Worm (Caenorhabditis elegans) whole organism, late embryonic: Measurements from ENCODE around the gene ubxn-4.
A peak's percentile ranks its signal among the peaks of the same experiment; 100 is the strongest.

Experiments
- C08G9.2 ChIP-seq: sonication (generic microtip); optimal IDR thresholded peaks from 2 replicates; lab custom pipeline; 2016; ENCODE audit warnings: mild to moderate bottlenecking, missing genetic modification characterization, moderate library complexity, missing compliant biosample characterization
- F13H6.1 ChIP-seq: sonication (generic microtip); optimal IDR thresholded peaks from 2 replicates; lab custom pipeline; 2016; ENCODE audit warnings: missing genetic modification characterization, missing compliant biosample characterization
- K02D7.2 ChIP-seq: sonication (generic microtip); optimal IDR thresholded peaks from 2 replicates; lab custom pipeline; 2017; ENCODE audit warnings: mild to moderate bottlenecking, missing genetic modification characterization, missing compliant biosample characterization
- Y22D7AL.16 ChIP-seq: sonication (generic microtip); optimal IDR thresholded peaks from 2 replicates; lab custom pipeline; 2016; ENCODE audit warnings: missing genetic modification characterization, missing compliant biosample characterization
- ceh-30 ChIP-seq: fragments of 150-350 bp; optimal IDR thresholded peaks from 2 replicates; lab custom pipeline; 2014; ENCODE audit warnings: missing biosample characterization, missing genetic modification characterization
- ceh-34 ChIP-seq: sonication (generic microtip); optimal IDR thresholded peaks from 2 replicates; lab custom pipeline; 2016; ENCODE audit warnings: mild to moderate bottlenecking, missing genetic modification characterization, missing compliant biosample characterization
- ceh-45 ChIP-seq: fragments of 200-800 bp; sonication (Bioruptor generic); IDR thresholded peaks from 2 replicates; pipeline ENCODE4 v1.3.6; 2022; ENCODE audit warnings: missing genetic modification reagents, missing genetic modification characterization, missing compliant biosample characterization
- ceh-48 ChIP-seq: sonication (generic microtip); optimal IDR thresholded peaks from 2 replicates; lab custom pipeline; 2016; ENCODE audit warnings: missing genetic modification characterization, inconsistent platforms, missing compliant biosample characterization
- ceh-6 ChIP-seq: fragments of 200-800 bp; sonication (Bioruptor generic); optimal IDR thresholded peaks from 2 replicates; lab custom pipeline; 2018; ENCODE audit warnings: mild to moderate bottlenecking, missing genetic modification characterization, missing compliant biosample characterization
- dve-1 ChIP-seq: sonication (generic microtip); optimal IDR thresholded peaks from 2 replicates; lab custom pipeline; 2017; ENCODE audit warnings: antibody characterized with exemption, mild to moderate bottlenecking, missing genetic modification characterization, missing compliant biosample characterization
- elt-2 ChIP-seq: sonication (generic microtip); optimal IDR thresholded peaks from 2 replicates; lab custom pipeline; 2016; ENCODE audit warnings: missing genetic modification reagents, missing genetic modification characterization, missing compliant biosample characterization
- elt-4 ChIP-seq: sonication (generic microtip); optimal IDR thresholded peaks from 2 replicates; lab custom pipeline; 2016; ENCODE audit warnings: missing genetic modification characterization, missing compliant biosample characterization
- ets-4 ChIP-seq: sonication (generic microtip); optimal IDR thresholded peaks from 2 replicates; lab custom pipeline; 2016; ENCODE audit warnings: missing genetic modification characterization, missing compliant biosample characterization
- eyg-1 ChIP-seq: sonication (generic microtip); optimal IDR thresholded peaks from 2 replicates; lab custom pipeline; 2016; ENCODE audit warnings: missing genotype, missing genetic modification characterization, missing compliant biosample characterization
- fax-1 ChIP-seq: sonication (generic microtip); optimal IDR thresholded peaks from 2 replicates; lab custom pipeline; 2016; ENCODE audit warnings: missing genotype, missing genetic modification characterization, missing compliant biosample characterization
- fkh-6 ChIP-seq: sonication (generic microtip); optimal IDR thresholded peaks from 2 replicates; lab custom pipeline; 2016; ENCODE audit warnings: missing genetic modification characterization, missing compliant biosample characterization
- gmeb-2 ChIP-seq: sonication (generic microtip); optimal IDR thresholded peaks from 2 replicates; lab custom pipeline; 2016; ENCODE audit warnings: missing genetic modification characterization, inconsistent platforms, missing compliant biosample characterization
- hlh-13 ChIP-seq: fragments of 200-800 bp; sonication (Bioruptor generic); optimal IDR thresholded peaks from 2 replicates; lab custom pipeline; 2018; ENCODE audit warnings: mild to moderate bottlenecking, missing genetic modification characterization, missing compliant biosample characterization
- hlh-15 ChIP-seq: sonication (generic microtip); optimal IDR thresholded peaks from 2 replicates; lab custom pipeline; 2016; ENCODE audit warnings: missing genetic modification characterization, missing compliant biosample characterization
- hlh-8 ChIP-seq: sonication (generic microtip); optimal IDR thresholded peaks from 2 replicates; lab custom pipeline; 2016; ENCODE audit warnings: missing genotype, missing genetic modification characterization, missing compliant biosample characterization
- lin-11 ChIP-seq: fragments of 200-800 bp; sonication (Bioruptor generic); optimal IDR thresholded peaks from 2 replicates; lab custom pipeline; 2018; ENCODE audit warnings: mild to moderate bottlenecking, missing genetic modification characterization, missing compliant biosample characterization
- madf-2 ChIP-seq: sonication (generic microtip); optimal IDR thresholded peaks from 2 replicates; lab custom pipeline; 2017; ENCODE audit warnings: missing genetic modification characterization, missing compliant biosample characterization
- mec-3 ChIP-seq: sonication (generic microtip); optimal IDR thresholded peaks from 2 replicates; lab custom pipeline; 2016; ENCODE audit warnings: borderline replicate concordance, missing genetic modification characterization, missing compliant biosample characterization
- nfya-1 ChIP-seq: sonication (generic microtip); optimal IDR thresholded peaks from 2 replicates; lab custom pipeline; 2017; ENCODE audit warnings: missing genetic modification characterization, mild to moderate bottlenecking, missing compliant biosample characterization, antibody characterized with exemption, moderate library complexity
- nhr-11 ChIP-seq: fragments of 150-350 bp; optimal IDR thresholded peaks from 2 replicates; lab custom pipeline; 2014; ENCODE audit warnings: missing biosample characterization, missing genetic modification characterization
- odd-2 ChIP-seq: sonication (generic microtip); optimal IDR thresholded peaks from 2 replicates; lab custom pipeline; 2017; ENCODE audit warnings: antibody characterized with exemption, mild to moderate bottlenecking, missing genetic modification characterization, missing compliant biosample characterization
- pha-2 ChIP-seq: sonication (generic microtip); optimal IDR thresholded peaks from 2 replicates; lab custom pipeline; 2017; ENCODE audit warnings: mild to moderate bottlenecking, missing genetic modification characterization, missing compliant biosample characterization
- pqm-1 ChIP-seq: sonication (generic microtip); optimal IDR thresholded peaks from 2 replicates; lab custom pipeline; 2016; ENCODE audit warnings: missing genetic modification characterization, missing compliant biosample characterization
- rnt-1 ChIP-seq: sonication (generic microtip); optimal IDR thresholded peaks from 2 replicates; lab custom pipeline; 2016; ENCODE audit warnings: missing genetic modification characterization, missing compliant biosample characterization
- sox-2 ChIP-seq: fragments of 200-800 bp; sonication (Bioruptor generic); IDR thresholded peaks from 2 replicates; pipeline ENCODE4 v1.3.6; 2022; ENCODE audit warnings: missing genetic modification reagents, missing genetic modification characterization, missing compliant biosample characterization
- sox-4 ChIP-seq: sonication (generic microtip); optimal IDR thresholded peaks from 2 replicates; lab custom pipeline; 2017; ENCODE audit warnings: mild to moderate bottlenecking, missing genetic modification characterization, inconsistent platforms, missing compliant biosample characterization
- syd-9 ChIP-seq: sonication (generic microtip); optimal IDR thresholded peaks from 2 replicates; lab custom pipeline; 2016; ENCODE audit warnings: mild to moderate bottlenecking, missing genetic modification characterization, moderate library complexity, missing compliant biosample characterization
- tbx-2 ChIP-seq: sonication (generic microtip); optimal IDR thresholded peaks from 2 replicates; lab custom pipeline; 2016; ENCODE audit warnings: missing genetic modification characterization, missing compliant biosample characterization
- ttx-3 ChIP-seq: sonication (generic microtip); optimal IDR thresholded peaks from 2 replicates; lab custom pipeline; 2016; ENCODE audit warnings: missing genetic modification reagents, missing genetic modification characterization, missing compliant biosample characterization
- unc-3 ChIP-seq, 2 experiments: fragments of 200-800 bp in 1 of 2; sonication (Bioruptor generic) in 1 of 2; sonication (generic microtip) in 1 of 2; conservative IDR thresholded peaks in 1 of 2; optimal IDR thresholded peaks in 1 of 2; 2 replicates each; pipeline versions ENCODE4 v1.3.6 to Lab custom; 2016 to 2022; ENCODE audit warnings: missing compliant biosample characterization in 2 of 2, missing genetic modification characterization in 2 of 2, missing genetic modification reagents in 1 of 2
- unc-42 ChIP-seq: sonication (generic microtip); optimal IDR thresholded peaks from 2 replicates; lab custom pipeline; 2016; ENCODE audit warnings: missing genotype, missing genetic modification characterization, missing compliant biosample characterization
- unc-55 ChIP-seq: sonication (generic microtip); optimal IDR thresholded peaks from 2 replicates; lab custom pipeline; 2017; ENCODE audit warnings: missing biosample characterization, missing genetic modification reagents, missing genetic modification characterization
- zip-5 ChIP-seq: sonication (generic microtip); optimal IDR thresholded peaks from 2 replicates; lab custom pipeline; 2016; ENCODE audit warnings: missing genetic modification characterization, missing compliant biosample characterization
- ztf-16 ChIP-seq: sonication (generic microtip); optimal IDR thresholded peaks from 2 replicates; lab custom pipeline; 2017; ENCODE audit warnings: missing genetic modification characterization, missing compliant biosample characterization

ubxn-4 gene

ce11 chrIII:8435074-8435473 is 29.7 kb upstream of the ubxn-4 start, which contains the start of gene ZK1236.9:
TSS of gene ZK1236.9 (minus strand) at chrIII:8435174.
- TF ChIP-seq pha-2 (tag; lab: Kevin White, UChicago) (no peak), rnt-1 (tag; lab: Kevin White, UChicago) (no peak), hlh-13 (GFP tag; lab: Kevin White, UChicago) (no peak), ztf-16 (tag; lab: Kevin White, UChicago) (no peak), ceh-30 (tag; lab: Kevin White, UChicago) (no peak), hlh-15 (tag; lab: Kevin White, UChicago) (no peak), ceh-6 (GFP tag; lab: Kevin White, UChicago) (no peak), nhr-11 (tag; lab: Kevin White, UChicago) (no peak), unc-42 (tag; lab: Kevin White, UChicago) (no peak), lin-11 (tag; lab: Kevin White, UChicago) (no peak), syd-9 (tag; lab: Kevin White, UChicago) (no peak), eyg-1 (tag; lab: Kevin White, UChicago) (no peak)

- TF ChIP-seq hlh-13 (GFP tag; lab: Kevin White, UChicago) (no peak), nfya-1 (tag; lab: Kevin White, UChicago) (peak; percentile 26)
These were observed 26.8 kb upstream of the ubxn-4 start, which contains the start of gene ZK1236.5 for ce11 chrIII:8432143-8432542. TSS of gene ZK1236.5 (minus strand) at chrIII:8432214.

DNA sequence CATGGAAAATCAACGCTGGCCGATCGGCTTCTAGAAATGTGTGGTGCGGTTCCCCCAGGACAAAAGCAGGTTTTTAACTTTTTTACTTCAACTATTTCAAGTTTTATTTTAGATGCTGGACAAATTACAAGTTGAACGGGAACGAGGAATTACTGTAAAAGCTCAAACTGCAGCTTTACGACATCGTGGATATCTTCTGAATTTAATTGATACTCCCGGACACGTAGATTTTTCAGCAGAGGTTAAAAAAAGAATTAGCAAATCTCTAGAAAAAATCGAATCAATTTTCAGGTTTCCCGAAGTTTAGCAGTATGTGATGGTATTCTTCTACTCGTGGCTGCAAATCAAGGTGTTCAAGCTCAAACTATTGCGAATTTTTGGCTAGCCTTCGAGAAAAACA is 24.1 kb upstream of the ubxn-4 start:
- no peak for TF ChIP-seq hlh-13 (GFP tag; lab: Kevin White, UChicago)
- no peak for TF ChIP-seq dve-1 (tag; lab: Kevin White, UChicago)
- TF ChIP-seq fkh-6 (tag; lab: Kevin White, UChicago): no peak
- TF ChIP-seq K02D7.2 (tag; lab: Kevin White, UChicago): no peak
- no peak for TF ChIP-seq fax-1
- TF ChIP-seq sox-4 (tag; lab: Kevin White, UChicago): no peak
- TF ChIP-seq, all 69 proteins: peak for 0

DNA sequence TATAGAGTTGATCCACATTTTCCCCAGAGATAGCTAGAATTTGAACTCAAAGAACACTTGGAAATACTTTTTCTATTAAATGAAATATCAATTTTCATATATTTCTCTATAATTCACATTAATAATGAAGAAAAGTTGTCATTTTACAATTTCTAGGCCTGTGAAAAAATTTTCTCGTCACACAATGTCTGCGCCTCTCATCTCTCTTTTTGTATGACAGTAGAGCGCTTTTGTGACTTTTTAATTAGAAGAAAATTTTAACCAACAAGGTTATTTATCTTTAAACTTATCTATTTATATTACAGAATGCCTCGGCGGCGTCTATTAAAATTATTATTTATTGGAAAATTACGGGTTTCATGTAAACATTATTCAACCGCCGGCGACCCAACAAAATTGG is 23.7 kb upstream of the ubxn-4 start, which contains the start of gene ZK1236.1:
Gene ZK1236.1 (plus strand): TSS at position 263 of the 400 bp plus-strand sequence.
- no peak for TF ChIP-seq hlh-13 (GFP tag; lab: Kevin White, UChicago)

- TF ChIP-seq gmeb-2 (tag; lab: Kevin White, UChicago) (no peak), elt-2 (no peak), unc-42 (tag; lab: Kevin White, UChicago) (peak; percentile 55), hlh-13 (GFP tag; lab: Kevin White, UChicago) (no peak)
- TF ChIP-seq, all 69 proteins: peak for 1
These were observed 20.9 kb upstream of the ubxn-4 start, which contains the start of gene cec-1 for ce11 chrIII:8426271-8426670. TSS of gene cec-1 (plus strand) at chrIII:8426333.

- TF ChIP-seq unc-42 (tag; lab: Kevin White, UChicago) (no peak), ceh-34 (tag; lab: Kevin White, UChicago) (peak; percentile 46), ceh-48 (tag; lab: Kevin White, UChicago) (peak; percentile 14), tbx-2 (tag; lab: Kevin White, UChicago) (peak; percentile 69), hlh-13 (GFP tag; lab: Kevin White, UChicago) (no peak), eyg-1 (tag; lab: Kevin White, UChicago) (no peak), odd-2 (tag; lab: Kevin White, UChicago) (no peak), elt-2 (peak; percentile 51), gmeb-2 (tag; lab: Kevin White, UChicago) (no peak), fax-1 (peak; percentile 5), unc-3 (GFP tag; conservative IDR thresholded peaks at IDR 0.05; lab: Robert Waterston, UW) (no peak), unc-3 (tag; optimal IDR thresholded peaks at IDR 0.05; lab: Kevin White, UChicago) (no peak), pqm-1 (tag; lab: Kevin White, UChicago) (no peak), ceh-30 (tag; lab: Kevin White, UChicago) (no peak), pha-2 (tag; lab: Kevin White, UChicago) (no peak), ttx-3 (tag; lab: Kevin White, UChicago) (no peak), F13H6.1 (tag; lab: Kevin White, UChicago) (peak; percentile 32), madf-2 (no peak), syd-9 (tag; lab: Kevin White, UChicago) (no peak), ceh-45 (GFP tag; lab: Robert Waterston, UW) (no peak), Y22D7AL.16 (tag; lab: Kevin White, UChicago) (no peak), zip-5 (tag; lab: Kevin White, UChicago) (no peak), sox-2 (GFP tag; lab: Robert Waterston, UW) (no peak), mec-3 (tag; lab: Kevin White, UChicago) (no peak), C08G9.2 (no peak), ets-4 (tag; lab: Kevin White, UChicago) (no peak), elt-4 (tag; lab: Kevin White, UChicago) (no peak), unc-55 (GFP tag; lab: Kevin White, UChicago) (peak; percentile 40), fkh-6 (tag; lab: Kevin White, UChicago) (no peak), hlh-8 (tag; lab: Kevin White, UChicago) (no peak)
These were observed 19.7 kb upstream of the ubxn-4 start for ce11 chrIII:8425076-8425475.
